Worm (Caenorhabditis elegans): ENCODE data around the gene F28A10.8.

- no peak for TF ChIP-seq klf-2 (GFP tag; conservative IDR thresholded peaks at IDR 0.05)
- no peak for TF ChIP-seq ztf-23 (GFP tag; IDR thresholded peaks at IDR 0.05)
- no peak for TF ChIP-seq flt-1 (GFP tag; IDR thresholded peaks at IDR 0.05)
- no peak for TF ChIP-seq med-1 (GFP tag; optimal IDR thresholded peaks at IDR 0.05; ENCODE audit: insufficient read depth)
- TF ChIP-seq tab-1 (GFP tag; IDR thresholded peaks at IDR 0.05): no peak
- TF ChIP-seq ref-1 (GFP tag; conservative IDR thresholded peaks at IDR 0.05): no peak
- TF ChIP-seq ztf-29 (GFP tag; IDR thresholded peaks at IDR 0.05): no peak
- TF ChIP-seq T22C8.4 (GFP tag; IDR thresholded peaks at IDR 0.05): no peak
- TF ChIP-seq cog-1 (tag; optimal IDR thresholded peaks at IDR 0.05): no peak
Measured at ce11 chrII:825521-825920, 12.8 kb downstream of the F28A10.8 start, which contains the start of gene F28A10.1.

All from whole organism, midembryonic.